Worm (Caenorhabditis elegans) whole organism, mixed stage, embryonic: ENCODE results near the gene his-32.

Experiments used
- lsy-2 ChIP-seq: fragments of 150-350 bp; optimal IDR thresholded peaks from 2 replicates; lab custom pipeline; 2014; ENCODE audit warnings: missing biosample characterization, missing genetic modification characterization
- mep-1 ChIP-seq: fragments of 150-350 bp; optimal IDR thresholded peaks from 2 replicates; lab custom pipeline; 2017; ENCODE audit warnings: missing biosample characterization, missing genetic modification reagents, missing genetic modification characterization, inconsistent platforms
- pha-4 ChIP-seq: fragments of 150-350 bp; optimal IDR thresholded peaks from 2 replicates; lab custom pipeline; 2018; ENCODE audit warnings: missing biosample characterization, missing genetic modification reagents, missing genetic modification characterization
- unc-120 ChIP-seq: sonication (generic microtip); optimal IDR thresholded peaks from 2 replicates; lab custom pipeline; 2017; ENCODE audit warnings: missing genetic modification characterization, missing compliant biosample characterization; ENCODE audit not compliant: poor library complexity, severe bottlenecking
- unc-62 ChIP-seq: fragments of 150-350 bp; optimal IDR thresholded peaks from 2 replicates; lab custom pipeline; 2014; ENCODE audit warnings: missing biosample characterization, missing genetic modification reagents, missing genetic modification characterization

- no peak for TF ChIP-seq mep-1 (tag; lab: Kevin White, UChicago)
- TF ChIP-seq unc-62 (GFP tag; lab: Kevin White, UChicago) = no peak
- no peak for TF ChIP-seq lsy-2 (tag; lab: Kevin White, UChicago)
- TF ChIP-seq pha-4 (tag; lab: Kevin White, UChicago) = no peak
- TF ChIP-seq unc-120 = no peak
Observed at ce11 chrIV:8366295-8366694, 32.2 kb downstream of the his-32 start, which contains the start of gene aagr-1.
